Worm (Caenorhabditis elegans) whole organism, mixed stage, embryonic: ENCODE measurements around the gene clc-11.

Experiments
- M03D4.4 ChIP-seq: sonication (generic microtip); optimal IDR thresholded peaks from 2 replicates; lab custom pipeline; 2017; ENCODE audit warnings: mild to moderate bottlenecking, missing genetic modification characterization, missing compliant biosample characterization
- blmp-1 ChIP-seq: fragments of 150-350 bp; optimal IDR thresholded peaks from 2 replicates; lab custom pipeline; 2014; ENCODE audit warnings: missing biosample characterization, missing genetic modification characterization
- ceh-39 ChIP-seq: fragments of 150-350 bp; optimal IDR thresholded peaks from 2 replicates; lab custom pipeline; 2014; ENCODE audit warnings: missing biosample characterization, missing genetic modification characterization
- ceh-43 ChIP-seq: fragments of 200-800 bp; sonication (Bioruptor generic); optimal IDR thresholded peaks from 2 replicates; lab custom pipeline; 2018; ENCODE audit warnings: mild to moderate bottlenecking, missing genetic modification characterization, moderate library complexity, missing compliant biosample characterization
- ceh-83 ChIP-seq: fragments of 200-800 bp; sonication (Bioruptor generic); optimal IDR thresholded peaks from 2 replicates; lab custom pipeline; 2018; ENCODE audit warnings: mild to moderate bottlenecking, missing genetic modification characterization, missing compliant biosample characterization
- cnd-1 ChIP-seq: fragments of 200-800 bp; sonication (Bioruptor generic); optimal IDR thresholded peaks from 2 replicates; lab custom pipeline; 2018; ENCODE audit warnings: mild to moderate bottlenecking, missing genetic modification characterization, missing compliant biosample characterization
- drap-1 ChIP-seq: fragments of 200-800 bp; sonication (Bioruptor generic); optimal IDR thresholded peaks from 3 replicates; lab custom pipeline; 2018; ENCODE audit warnings: mild to moderate bottlenecking, missing genetic modification characterization, missing compliant biosample characterization
- elt-1 ChIP-seq: sonication (generic microtip); optimal IDR thresholded peaks from 2 replicates; lab custom pipeline; 2017; ENCODE audit warnings: missing genetic modification characterization, mild to moderate bottlenecking, missing compliant biosample characterization, antibody characterized with exemption, moderate library complexity, borderline replicate concordance; ENCODE audit not compliant: insufficient read depth
- flh-1 ChIP-seq: fragments of 200-800 bp; sonication (Bioruptor generic); optimal IDR thresholded peaks from 2 replicates; lab custom pipeline; 2018; ENCODE audit warnings: mild to moderate bottlenecking, missing genetic modification characterization, moderate library complexity, missing compliant biosample characterization
- ham-2 ChIP-seq: fragments of 200-800 bp; sonication (Bioruptor generic); optimal IDR thresholded peaks from 2 replicates; lab custom pipeline; 2018; ENCODE audit warnings: mild to moderate bottlenecking, missing genetic modification characterization, missing compliant biosample characterization
- hlh-1 ChIP-seq: fragments of 150-350 bp; optimal IDR thresholded peaks from 2 replicates; lab custom pipeline; 2014; ENCODE audit warnings: missing biosample characterization, missing genetic modification reagents, missing genetic modification characterization
- lin-32 ChIP-seq: fragments of 200-800 bp; sonication (Bioruptor generic); optimal IDR thresholded peaks from 2 replicates; lab custom pipeline; 2018; ENCODE audit warnings: mild to moderate bottlenecking, missing genetic modification characterization, missing compliant biosample characterization
- mab-5 ChIP-seq: fragments of 150-350 bp; optimal IDR thresholded peaks from 2 replicates; lab custom pipeline; 2014; ENCODE audit warnings: missing biosample characterization, missing genetic modification characterization
- mep-1 ChIP-seq: fragments of 150-350 bp; optimal IDR thresholded peaks from 2 replicates; lab custom pipeline; 2017; ENCODE audit warnings: missing biosample characterization, missing genetic modification reagents, missing genetic modification characterization, inconsistent platforms
- mls-2 ChIP-seq: sonication (generic microtip); optimal IDR thresholded peaks from 2 replicates; lab custom pipeline; 2016; ENCODE audit warnings: mild to moderate bottlenecking, missing genetic modification characterization, moderate library complexity, missing compliant biosample characterization
- nhr-12 ChIP-seq: fragments of 150-350 bp; optimal IDR thresholded peaks from 2 replicates; lab custom pipeline; 2014; ENCODE audit warnings: missing biosample characterization, missing genetic modification characterization
- nhr-2 ChIP-seq: fragments of 150-350 bp; optimal IDR thresholded peaks from 2 replicates; lab custom pipeline; 2014; ENCODE audit warnings: missing biosample characterization, missing genetic modification characterization
- nhr-28 ChIP-seq: fragments of 150-350 bp; optimal IDR thresholded peaks from 2 replicates; lab custom pipeline; 2014; ENCODE audit warnings: missing biosample characterization, missing genetic modification characterization
- nhr-76 ChIP-seq: sonication (generic microtip); optimal IDR thresholded peaks from 2 replicates; lab custom pipeline; 2017; ENCODE audit warnings: missing biosample characterization, missing genetic modification characterization
- pha-4 ChIP-seq: fragments of 150-350 bp; optimal IDR thresholded peaks from 2 replicates; lab custom pipeline; 2018; ENCODE audit warnings: missing biosample characterization, missing genetic modification reagents, missing genetic modification characterization
- sem-2 ChIP-seq: fragments of 200-800 bp; sonication (Bioruptor generic); optimal IDR thresholded peaks from 2 replicates; lab custom pipeline; 2018; ENCODE audit warnings: mild to moderate bottlenecking, missing genetic modification characterization, missing compliant biosample characterization
- snpc-4 ChIP-seq: fragments of 150-350 bp; optimal IDR thresholded peaks from 2 replicates; lab custom pipeline; 2014; ENCODE audit warnings: missing biosample characterization, missing genetic modification characterization
- sptf-1 ChIP-seq: sonication (generic microtip); optimal IDR thresholded peaks from 2 replicates; lab custom pipeline; 2017; ENCODE audit warnings: mild to moderate bottlenecking, missing genetic modification characterization, moderate library complexity, missing compliant biosample characterization
- tbx-8 ChIP-seq: fragments of 200-800 bp; sonication (Bioruptor generic); optimal IDR thresholded peaks from 2 replicates; lab custom pipeline; 2018; ENCODE audit warnings: mild to moderate bottlenecking, missing genetic modification characterization, moderate library complexity, missing compliant biosample characterization
- unc-120 ChIP-seq: sonication (generic microtip); optimal IDR thresholded peaks from 2 replicates; lab custom pipeline; 2017; ENCODE audit warnings: missing genetic modification characterization, missing compliant biosample characterization; ENCODE audit not compliant: poor library complexity, severe bottlenecking
- unc-39 ChIP-seq: fragments of 150-350 bp; optimal IDR thresholded peaks from 2 replicates; lab custom pipeline; 2014; ENCODE audit warnings: missing biosample characterization, missing genetic modification characterization
- unc-62 ChIP-seq: fragments of 150-350 bp; optimal IDR thresholded peaks from 2 replicates; lab custom pipeline; 2014; ENCODE audit warnings: missing biosample characterization, missing genetic modification reagents, missing genetic modification characterization
- ztf-11 ChIP-seq: fragments of 150-350 bp; optimal IDR thresholded peaks from 2 replicates; lab custom pipeline; 2014; ENCODE audit warnings: missing biosample characterization, missing genetic modification characterization

Gene clc-11

ce11 chrV:16158391-16158790, 19.0 kb upstream of the clc-11 start, which contains the start of gene str-99:
Gene str-99 (minus strand): TSS chrV:16158491.
- TF ChIP-seq ztf-11 (tag; lab: Kevin White, UChicago) = no peak
- TF ChIP-seq mls-2 (tag; lab: Kevin White, UChicago) = no peak

ce11 chrV:16155111-16155510, 15.7 kb upstream of the clc-11 start, which contains the start of gene str-97:
Gene str-97 (minus strand): TSS chrV:16155211.
- no peak for TF ChIP-seq sptf-1 (tag; lab: Kevin White, UChicago)
- no peak for TF ChIP-seq blmp-1 (tag; lab: Kevin White, UChicago)
- no peak for TF ChIP-seq nhr-76 (tag; lab: Kevin White, UChicago)
- TF ChIP-seq drap-1 (GFP tag; lab: Kevin White, UChicago) = no peak
- no peak for TF ChIP-seq ceh-83
- no peak for TF ChIP-seq elt-1
- TF ChIP-seq unc-120 (tag; lab: Kevin White, UChicago) = no peak
- no peak for TF ChIP-seq ceh-43 (GFP tag; lab: Kevin White, UChicago)
- no peak for TF ChIP-seq mab-5
- no peak for TF ChIP-seq sem-2 (GFP tag; lab: Kevin White, UChicago)
- TF ChIP-seq lin-32 (GFP tag; lab: Kevin White, UChicago) = no peak
- TF ChIP-seq cnd-1 (tag; lab: Kevin White, UChicago) = no peak
- TF ChIP-seq ham-2 (GFP tag; lab: Kevin White, UChicago) = no peak
- TF ChIP-seq unc-39 (tag; lab: Kevin White, UChicago) = no peak
- no peak for TF ChIP-seq flh-1 (GFP tag; lab: Kevin White, UChicago)
- no peak for TF ChIP-seq ztf-11 (tag; lab: Kevin White, UChicago)

ce11 chrV:16153375-16153774, 13.9 kb upstream of the clc-11 start, which contains the start of gene str-254:
Gene str-254 (minus strand): TSS chrV:16153475.
- TF ChIP-seq nhr-2 (tag; lab: Kevin White, UChicago) (no peak), nhr-28 (tag; lab: Kevin White, UChicago) (no peak)

ce11 chrV:16148805-16149204, 9.4 kb upstream of the clc-11 start, which contains the start of gene F10A3.4:
Gene F10A3.4 (plus strand): TSS chrV:16149105.
- no peak for TF ChIP-seq tbx-8 (GFP tag; lab: Kevin White, UChicago)

- no peak for TF ChIP-seq M03D4.4 (tag; lab: Kevin White, UChicago)
These were observed 5.6 kb upstream of the clc-11 start for ce11 chrV:16145009-16145408.

ce11 chrV:16143066-16143581, 3.7 kb upstream of the clc-11 start, which contains the start of gene fbxa-88:
Gene fbxa-88 (minus strand): TSS chrV:16143116.
- TF ChIP-seq ceh-39 (tag; lab: Kevin White, UChicago) = no peak
- TF ChIP-seq ceh-43 (GFP tag; lab: Kevin White, UChicago) = no peak
- TF ChIP-seq nhr-2 (tag; lab: Kevin White, UChicago) = no peak
- no peak for TF ChIP-seq sptf-1 (tag; lab: Kevin White, UChicago)

- no peak for TF ChIP-seq ceh-39 (tag; lab: Kevin White, UChicago)
- TF ChIP-seq nhr-12 (tag; lab: Kevin White, UChicago) = no peak
- no peak for TF ChIP-seq ztf-11 (tag; lab: Kevin White, UChicago)
- no peak for TF ChIP-seq pha-4
- TF ChIP-seq sem-2 (GFP tag; lab: Kevin White, UChicago) = no peak
- no peak for TF ChIP-seq mab-5
- TF ChIP-seq mep-1 = no peak
- no peak for TF ChIP-seq M03D4.4 (tag; lab: Kevin White, UChicago)
- no peak for TF ChIP-seq nhr-2 (tag; lab: Kevin White, UChicago)
- TF ChIP-seq ceh-43 (GFP tag; lab: Kevin White, UChicago) = no peak
- TF ChIP-seq mls-2 (tag; lab: Kevin White, UChicago) = no peak
- no peak for TF ChIP-seq unc-120 (tag; lab: Kevin White, UChicago)
- no peak for TF ChIP-seq drap-1 (GFP tag; lab: Kevin White, UChicago)
- no peak for TF ChIP-seq snpc-4 (tag; lab: Kevin White, UChicago)
- no peak for TF ChIP-seq hlh-1
- TF ChIP-seq unc-62 (GFP tag; lab: Kevin White, UChicago) = no peak
- TF ChIP-seq blmp-1 (tag; lab: Kevin White, UChicago) = no peak
- TF ChIP-seq nhr-76 (tag; lab: Kevin White, UChicago) = no peak
- no peak for TF ChIP-seq lin-32 (GFP tag; lab: Kevin White, UChicago)
These were observed 2.9 kb upstream of the clc-11 start, which contains the start of gene fbxa-18 for ce11 chrV:16142371-16142770. Gene fbxa-18 (plus strand): TSS chrV:16142671.
